Worm (Caenorhabditis elegans) whole organism, L4/young adult: ENCODE data around the gene F07G11.1.
"Not testable (repeated sequence)": the region's sequence is repeated elsewhere in the genome, so short reads cannot be mapped to it uniquely, and the experiment has no call there.

ENCODE experiments used
- W03F9.2 ChIP-seq: fragments of 150-350 bp; optimal IDR thresholded peaks from 2 replicates; lab custom pipeline; 2014; ENCODE audit warnings: missing biosample characterization, missing genetic modification characterization
- dao-5 ChIP-seq: sonication (generic microtip); optimal IDR thresholded peaks from 2 replicates; lab custom pipeline; 2016; ENCODE audit warnings: missing genotype, missing genetic modification characterization, moderate library complexity, missing compliant biosample characterization
- him-1 ChIP-seq: sonication (generic microtip); optimal IDR thresholded peaks from 2 replicates; lab custom pipeline; 2016; ENCODE audit warnings: missing genotype, missing genetic modification reagents, missing genetic modification characterization, missing compliant biosample characterization

Gene F07G11.1

ce11 chrV:7307089-7307488, at the start of gene F07G11.1:
TSS of gene F07G11.1 (plus strand) at chrV:7307389.
- TF ChIP-seq him-1 (tag; lab: Kevin White, UChicago), result no peak
- no peak for TF ChIP-seq dao-5 (tag; lab: Kevin White, UChicago)
- TF ChIP-seq W03F9.2 (tag; lab: Kevin White, UChicago), result no peak

ce11 chrV:7258965-7259364, 48.2 kb upstream of the F07G11.1 start, which contains the start of gene C13A2.12:
TSS of gene C13A2.12 (plus strand) at chrV:7259265.
- TF ChIP-seq W03F9.2 (tag; lab: Kevin White, UChicago) (no peak), dao-5 (tag; lab: Kevin White, UChicago) (no peak)

- TF ChIP-seq W03F9.2 (tag; lab: Kevin White, UChicago) (no peak), him-1 (tag; lab: Kevin White, UChicago) (no peak), dao-5 (tag; lab: Kevin White, UChicago) (no peak)
These were observed 43.1 kb upstream of the F07G11.1 start, which contains the start of gene C13A2.9 for ce11 chrV:7264042-7264441. TSS of gene C13A2.9 (minus strand) at chrV:7264142.

- TF ChIP-seq him-1 (tag; lab: Kevin White, UChicago) (no peak), W03F9.2 (tag; lab: Kevin White, UChicago) (no peak), dao-5 (tag; lab: Kevin White, UChicago) (no peak)
These were observed 41.2 kb upstream of the F07G11.1 start, which contains the start of gene C13A2.7 for ce11 chrV:7266021-7266420. TSS of gene C13A2.7 (plus strand) at chrV:7266321.

ce11 chrV:7269399-7269798, 37.8 kb upstream of the F07G11.1 start, which contains the start of gene C13A2.6:
TSS of gene C13A2.6 (plus strand) at chrV:7269699.
- TF ChIP-seq dao-5 (tag; lab: Kevin White, UChicago) (no peak), W03F9.2 (tag; lab: Kevin White, UChicago) (no peak), him-1 (tag; lab: Kevin White, UChicago) (no peak)

- TF ChIP-seq dao-5 (tag; lab: Kevin White, UChicago), result no peak
- TF ChIP-seq him-1 (tag; lab: Kevin White, UChicago), result no peak
- no peak for TF ChIP-seq W03F9.2 (tag; lab: Kevin White, UChicago)
These were observed 32.2 kb upstream of the F07G11.1 start, which contains the start of gene C13A2.10 for ce11 chrV:7274992-7275391. TSS of gene C13A2.10 (minus strand) at chrV:7275092.

ce11 chrV:7275491-7275890, 31.7 kb upstream of the F07G11.1 start, which contains the start of gene C13A2.5:
TSS of gene C13A2.5 (plus strand) at chrV:7275791.
- no peak for TF ChIP-seq him-1 (tag; lab: Kevin White, UChicago)

ce11 chrV:7279090-7279489, 28.1 kb upstream of the F07G11.1 start, which contains the start of gene C13A2.4:
TSS of gene C13A2.4 (plus strand) at chrV:7279390.
- TF ChIP-seq dao-5 (tag; lab: Kevin White, UChicago) (no peak), him-1 (tag; lab: Kevin White, UChicago) (no peak), W03F9.2 (tag; lab: Kevin White, UChicago) (no peak)

ce11 chrV:7282037-7282436, 25.2 kb upstream of the F07G11.1 start, which contains the start of gene C13A2.3:
TSS of gene C13A2.3 (plus strand) at chrV:7282337.
- TF ChIP-seq W03F9.2 (tag; lab: Kevin White, UChicago), result no peak

- no peak for TF ChIP-seq him-1 (tag; lab: Kevin White, UChicago)
These were observed 18.5 kb upstream of the F07G11.1 start, which contains the start of gene C13A2.1 for ce11 chrV:7288699-7289098. TSS of gene C13A2.1 (plus strand) at chrV:7288999.

- no peak for TF ChIP-seq dao-5 (tag; lab: Kevin White, UChicago)
- TF ChIP-seq W03F9.2 (tag; lab: Kevin White, UChicago), result no peak
- no peak for TF ChIP-seq him-1 (tag; lab: Kevin White, UChicago)
These were observed 11.9 kb upstream of the F07G11.1 start, which contains the start of gene F07G11.4 for ce11 chrV:7295270-7295669. TSS of gene F07G11.4 (minus strand) at chrV:7295370.

- TF ChIP-seq W03F9.2 (tag; lab: Kevin White, UChicago) (no peak), dao-5 (tag; lab: Kevin White, UChicago) (no peak), him-1 (tag; lab: Kevin White, UChicago) (no peak)
These were observed 9.9 kb upstream of the F07G11.1 start, which contains the start of gene srj-32 for ce11 chrV:7297263-7297662. TSS of gene srj-32 (minus strand) at chrV:7297363.

ce11 chrV:7298463-7298862, 8.7 kb upstream of the F07G11.1 start, which contains the start of gene F07G11.3:
TSS of gene F07G11.3 (plus strand) at chrV:7298763.
- TF ChIP-seq W03F9.2 (tag; lab: Kevin White, UChicago) (no peak), dao-5 (tag; lab: Kevin White, UChicago) (no peak), him-1 (tag; lab: Kevin White, UChicago) (no peak)

ce11 chrV:7304506-7304905, 2.7 kb upstream of the F07G11.1 start, which contains the start of gene F07G11.2:
TSS of gene F07G11.2 (plus strand) at chrV:7304806.
- TF ChIP-seq W03F9.2, him-1, dao-5 (tag; lab: Kevin White, UChicago): not testable (repeated sequence)
